Fruit fly (Drosophila melanogaster): ENCODE measurements around the gene CG10345.
A peak's percentile ranks its signal among the peaks of the same experiment; 100 is the strongest.

CG10345 gene

dm6 chr3R:16608920-16609319 lies 4.3 kb upstream of the CG10345 start, which contains the start of gene NPF:
Gene NPF, plus strand, starts transcription at chr3R:16609220.
- TF ChIP-seq rn (GFP tag; IDR thresholded peaks at IDR 0.05) (no peak), CG9948 (tag; optimal IDR thresholded peaks at IDR 0.05) (no peak), CG14655 (GFP tag; optimal IDR thresholded peaks at IDR 0.05) (no peak), CG4496 (GFP tag; IDR thresholded peaks at IDR 0.05) (no peak), CG17806 (tag; optimal IDR thresholded peaks at IDR 0.05) (no peak), EcR (GFP tag; optimal IDR thresholded peaks at IDR 0.05) (no peak), Ets98B (GFP tag; IDR thresholded peaks at IDR 0.05) (no peak), Snoo (tag; optimal IDR thresholded peaks at IDR 0.05) (no peak), fd96Ca (GFP tag; IDR thresholded peaks at IDR 0.05) (no peak), CG13204 (GFP tag; optimal IDR thresholded peaks at IDR 0.05) (no peak), CG8301 (tag; optimal IDR thresholded peaks at IDR 0.05) (no peak)

- TF ChIP-seq CG14655 (GFP tag; optimal IDR thresholded peaks at IDR 0.05) (no peak), fd96Ca (GFP tag; IDR thresholded peaks at IDR 0.05) (no peak)
Measured at dm6 chr3R:16605929-16606328, 1.3 kb upstream of the CG10345 start.

- TF ChIP-seq Ets98B (GFP tag; IDR thresholded peaks at IDR 0.05) = no peak
- TF ChIP-seq CG32121 (GFP tag; IDR thresholded peaks at IDR 0.05) = no peak
- no peak for TF ChIP-seq CG10348 (GFP tag; IDR thresholded peaks at IDR 0.05)
- TF ChIP-seq CG9948 (tag; optimal IDR thresholded peaks at IDR 0.05) = no peak
- no peak for TF ChIP-seq CG4496 (GFP tag; IDR thresholded peaks at IDR 0.05)
- TF ChIP-seq EcR (GFP tag; optimal IDR thresholded peaks at IDR 0.05) = no peak
- TF ChIP-seq Pif1A (GFP tag; optimal IDR thresholded peaks at IDR 0.05) = no peak
- no peak for TF ChIP-seq CG34367 (tag; optimal IDR thresholded peaks at IDR 0.05)
- no peak for TF ChIP-seq CG15710 (tag; optimal IDR thresholded peaks at IDR 0.05)
- TF ChIP-seq D1 (tag; optimal IDR thresholded peaks at IDR 0.05) = no peak
- TF ChIP-seq Pif1B (GFP tag; optimal IDR thresholded peaks at IDR 0.05) = no peak
- TF ChIP-seq CG13204 (GFP tag; optimal IDR thresholded peaks at IDR 0.05) = no peak
- no peak for TF ChIP-seq CG14655 (GFP tag; optimal IDR thresholded peaks at IDR 0.05)
- no peak for TF ChIP-seq Snoo (tag; optimal IDR thresholded peaks at IDR 0.05)
- no peak for TF ChIP-seq gl (tag; optimal IDR thresholded peaks at IDR 0.05)
- no peak for TF ChIP-seq CG8301 (tag; optimal IDR thresholded peaks at IDR 0.05)
- TF ChIP-seq CG17806 (tag; optimal IDR thresholded peaks at IDR 0.05) = no peak
- no peak for TF ChIP-seq CG8159 (tag; optimal IDR thresholded peaks at IDR 0.05)
- no peak for TF ChIP-seq fd96Ca (GFP tag; IDR thresholded peaks at IDR 0.05)
Measured at dm6 chr3R:16600735-16601134, 3.9 kb downstream of the CG10345 start.

- TF ChIP-seq EcR (GFP tag; optimal IDR thresholded peaks at IDR 0.05) (peak; percentile 94), rn (GFP tag; IDR thresholded peaks at IDR 0.05) (no peak), CG34367 (tag; optimal IDR thresholded peaks at IDR 0.05) (no peak), CG8301 (tag; optimal IDR thresholded peaks at IDR 0.05) (no peak), CG32121 (GFP tag; IDR thresholded peaks at IDR 0.05) (no peak)
Measured at dm6 chr3R:16599647-16600046, 5.0 kb downstream of the CG10345 start.

DNA sequence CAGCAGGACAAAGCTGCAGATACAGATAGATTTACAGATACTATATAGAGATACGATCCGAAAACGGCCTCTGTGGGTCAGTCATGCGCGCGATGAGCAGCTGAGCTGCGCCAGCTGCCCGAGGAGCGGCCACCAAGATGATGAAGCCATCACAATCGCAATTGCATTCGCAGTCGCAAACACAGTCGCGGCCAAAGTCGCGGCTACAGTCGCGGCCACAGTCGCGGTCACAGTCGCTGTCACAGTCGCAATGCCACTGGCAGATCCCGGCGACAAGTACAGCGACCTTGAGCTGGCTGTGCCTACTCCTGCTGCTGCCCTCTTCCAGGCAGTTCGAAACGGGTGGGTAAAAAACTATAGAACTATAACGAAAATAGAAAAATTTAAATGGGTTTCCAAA lies 9.7 kb downstream of the CG10345 start:
- TF ChIP-seq CG4496 (GFP tag; IDR thresholded peaks at IDR 0.05) = no peak
- TF ChIP-seq CG10348 (GFP tag; IDR thresholded peaks at IDR 0.05) = no peak
- peak; percentile 2 for TF ChIP-seq CG13204 (GFP tag; optimal IDR thresholded peaks at IDR 0.05)
- no peak for TF ChIP-seq Ets98B (GFP tag; IDR thresholded peaks at IDR 0.05)
- TF ChIP-seq gl (tag; optimal IDR thresholded peaks at IDR 0.05) = no peak

DNA sequence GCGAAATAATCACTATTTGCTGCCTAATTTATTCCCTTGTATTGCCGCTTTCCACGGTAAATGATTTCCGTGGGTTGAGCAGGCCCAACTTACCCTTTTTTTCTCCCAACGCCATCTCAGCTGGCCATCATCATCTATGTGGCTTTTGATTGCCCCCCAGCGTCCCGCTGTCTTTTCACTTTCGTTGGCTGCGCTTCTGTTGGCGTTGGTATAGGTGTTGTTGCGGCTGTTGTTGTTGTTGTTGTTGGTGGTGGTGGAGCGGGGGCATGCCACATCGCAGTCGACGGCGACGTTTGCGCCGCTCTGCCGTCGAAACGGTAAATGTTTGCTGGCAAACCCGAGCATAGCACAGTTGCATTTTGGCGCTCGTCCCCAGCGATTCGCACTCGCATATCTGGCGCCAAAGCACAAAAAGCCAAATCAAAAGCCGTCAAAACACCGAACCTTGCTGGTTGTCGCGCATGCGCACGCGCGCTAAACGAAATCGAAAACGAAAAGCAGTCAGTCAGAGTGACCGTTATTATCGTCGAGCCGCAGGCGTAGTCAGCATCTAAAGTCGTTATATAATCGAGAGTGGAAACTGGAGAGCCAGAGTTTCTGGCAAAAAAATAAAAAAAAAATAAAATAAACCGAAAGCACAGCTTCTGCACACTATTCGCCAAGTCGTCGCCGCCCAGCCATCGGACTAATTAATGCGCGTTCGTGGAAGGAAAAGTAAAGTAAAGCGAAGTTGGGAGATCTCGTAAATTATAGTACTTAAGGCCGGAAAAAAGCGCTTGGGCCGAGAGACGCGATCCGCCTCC lies 10.4 kb downstream of the CG10345 start, which contains the start of gene CG14892:
TSS of gene CG14892 (plus strand) at position 359 of the 803 bp plus-strand sequence.
- TF ChIP-seq Pif1B (GFP tag; optimal IDR thresholded peaks at IDR 0.05) (no peak), EcR (GFP tag; optimal IDR thresholded peaks at IDR 0.05) (no peak), CG4496 (GFP tag; IDR thresholded peaks at IDR 0.05) (peak; percentile 18; the same call in 1 of the 3 replicates)

DNA sequence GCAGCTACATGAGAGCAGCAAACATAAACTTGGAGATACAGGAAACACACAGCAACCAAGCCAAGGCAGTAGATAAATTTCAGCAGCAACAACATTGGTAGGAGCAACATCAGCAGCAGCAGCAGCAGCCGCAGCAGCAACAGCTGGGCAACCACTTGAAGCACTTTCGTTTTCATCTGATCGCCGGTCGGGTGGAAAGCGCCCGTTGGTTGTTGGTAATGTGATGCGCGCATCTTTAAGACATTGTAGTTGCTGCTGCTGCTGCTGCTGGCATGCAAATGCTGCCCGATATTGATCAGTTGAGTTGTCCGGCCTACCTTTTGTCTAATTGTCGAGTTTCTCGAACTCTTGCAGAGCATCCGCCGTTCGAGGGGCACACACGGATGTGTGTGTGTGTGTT lies 13.3 kb downstream of the CG10345 start:
- TF ChIP-seq CG4496 (GFP tag; IDR thresholded peaks at IDR 0.05) = 0 out of 3 replicates have a peak, but pooled peaks have one; percentile 18
- TF ChIP-seq CG10348 (GFP tag; IDR thresholded peaks at IDR 0.05) = no peak
- TF ChIP-seq EcR (GFP tag; optimal IDR thresholded peaks at IDR 0.05) = no peak
- TF ChIP-seq CG8301 (tag; optimal IDR thresholded peaks at IDR 0.05) = no peak
- TF ChIP-seq Pif1A (GFP tag; optimal IDR thresholded peaks at IDR 0.05) = no peak
- TF ChIP-seq CG13204 (GFP tag; optimal IDR thresholded peaks at IDR 0.05) = no peak
- TF ChIP-seq CG14655 (GFP tag; optimal IDR thresholded peaks at IDR 0.05) = no peak
- TF ChIP-seq CG17806 (tag; optimal IDR thresholded peaks at IDR 0.05) = no peak

DNA sequence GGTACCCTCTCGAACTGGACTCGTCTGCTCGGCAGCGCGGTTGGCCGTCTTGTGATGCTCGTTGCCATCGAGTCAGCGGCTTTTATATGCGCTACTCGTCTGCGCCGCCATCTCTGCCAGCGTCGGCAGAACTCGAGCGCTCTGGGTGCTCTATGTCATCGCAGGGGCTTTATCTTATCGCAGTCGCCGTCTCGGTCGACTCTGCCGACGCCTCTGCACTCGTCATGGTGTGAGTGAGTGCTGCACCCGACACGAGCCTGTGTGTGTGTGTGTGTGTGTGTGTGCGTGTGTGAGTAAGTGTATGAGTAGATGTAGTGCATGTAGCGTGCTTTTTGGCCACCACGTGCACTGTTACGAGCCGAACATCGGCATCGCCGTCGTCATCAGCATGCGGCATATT lies 21.1 kb downstream of the CG10345 start, which contains the start of gene Scp2:
TSS of gene Scp2 (minus strand) at position 59 of the 400 bp plus-strand sequence.
- TF ChIP-seq CG9948 (tag; optimal IDR thresholded peaks at IDR 0.05) = no peak
- TF ChIP-seq Ets98B (GFP tag; IDR thresholded peaks at IDR 0.05) = no peak
- no peak for TF ChIP-seq CG10348 (GFP tag; IDR thresholded peaks at IDR 0.05)
- TF ChIP-seq CG14655 (GFP tag; optimal IDR thresholded peaks at IDR 0.05) = no peak
- TF ChIP-seq CG32121 (GFP tag; IDR thresholded peaks at IDR 0.05) = no peak
- TF ChIP-seq Snoo (tag; optimal IDR thresholded peaks at IDR 0.05) = no peak
- no peak for TF ChIP-seq CG12605 (GFP tag; IDR thresholded peaks at IDR 0.05)
- TF ChIP-seq Pif1A (GFP tag; optimal IDR thresholded peaks at IDR 0.05) = no peak
- TF ChIP-seq CG8159 (tag; optimal IDR thresholded peaks at IDR 0.05) = no peak
- TF ChIP-seq CG8301 (tag; optimal IDR thresholded peaks at IDR 0.05) = no peak
- TF ChIP-seq CG17806 (tag; optimal IDR thresholded peaks at IDR 0.05) = no peak
